Fruit fly (Drosophila melanogaster): ENCODE measurements around the gene CG3698.
A peak's percentile ranks its signal among the peaks of the same experiment; 100 is the strongest.

Gene CG3698

dm6 chr3L:20769350-20769749 lies 28.8 kb downstream of the CG3698 start, which contains the start of the genes CG4074 and CG4186:
Gene CG4074, minus strand, starts transcription at chr3L:20769500.
Gene CG4186, plus strand, starts transcription at chr3L:20769586.
- TF ChIP-seq lola (GFP tag; optimal IDR thresholded peaks at IDR 0.05) = no peak
- peak; percentile 5 for TF ChIP-seq sage (GFP tag; optimal IDR thresholded peaks at IDR 0.05)

dm6 chr3L:20767227-20767626 lies 30.9 kb downstream of the CG3698 start:
- TF ChIP-seq Dfd (GFP tag; optimal IDR thresholded peaks at IDR 0.05) = no peak
- TF ChIP-seq h (GFP tag; optimal IDR thresholded peaks at IDR 0.05) = no peak
- TF ChIP-seq CG9705 (GFP tag; optimal IDR thresholded peaks at IDR 0.05) = no peak
- TF ChIP-seq Sp1 (GFP tag; optimal IDR thresholded peaks at IDR 0.05) = no peak
- no peak for TF ChIP-seq CrebA (GFP tag; optimal IDR thresholded peaks at IDR 0.05; ENCODE audit: borderline replicate concordance)
- TF ChIP-seq Hnf4 (GFP tag; optimal IDR thresholded peaks at IDR 0.05) = no peak
- no peak for TF ChIP-seq dl (GFP tag; optimal IDR thresholded peaks at IDR 0.05; ENCODE audit: insufficient read depth in 1 of 2, partially characterized antibody in 2 of 2)
- no peak for TF ChIP-seq Myc (optimal IDR thresholded peaks at IDR 0.05)
- no peak for TF ChIP-seq N (GFP tag; optimal IDR thresholded peaks at IDR 0.05)
- no peak for TF ChIP-seq tai (GFP tag; optimal IDR thresholded peaks at IDR 0.05)
- TF ChIP-seq Abd-B (GFP tag; optimal IDR thresholded peaks at IDR 0.05) = no peak
- no peak for TF ChIP-seq dmrt93B (GFP tag; optimal IDR thresholded peaks at IDR 0.05)
- TF ChIP-seq jim (GFP tag; optimal IDR thresholded peaks at IDR 0.05) = no peak
- no peak for TF ChIP-seq rgr (GFP tag; optimal IDR thresholded peaks at IDR 0.05)
- TF ChIP-seq ey (GFP tag; optimal IDR thresholded peaks at IDR 0.05) = no peak
- no peak for TF ChIP-seq Hr83 (GFP tag; optimal IDR thresholded peaks at IDR 0.05; ENCODE audit: poor library complexity, severe bottlenecking)
- no peak for TF ChIP-seq fru (GFP tag; optimal IDR thresholded peaks at IDR 0.05)
- no peak for TF ChIP-seq usp (GFP tag; optimal IDR thresholded peaks at IDR 0.05)
- no peak for TF ChIP-seq br (GFP tag; optimal IDR thresholded peaks at IDR 0.05)

- no peak for TF ChIP-seq OdsH (GFP tag; optimal IDR thresholded peaks at IDR 0.05)
- TF ChIP-seq Sp1 (GFP tag; optimal IDR thresholded peaks at IDR 0.05) = no peak
- no peak for TF ChIP-seq br (GFP tag; optimal IDR thresholded peaks at IDR 0.05)
- no peak for TF ChIP-seq rgr (GFP tag; optimal IDR thresholded peaks at IDR 0.05)
- TF ChIP-seq Abd-B (GFP tag; optimal IDR thresholded peaks at IDR 0.05) = no peak
- TF ChIP-seq CG32264 (GFP tag; optimal IDR thresholded peaks at IDR 0.05) = no peak
- no peak for TF ChIP-seq jim (GFP tag; optimal IDR thresholded peaks at IDR 0.05)
- TF ChIP-seq sage (GFP tag; optimal IDR thresholded peaks at IDR 0.05) = no peak
- TF ChIP-seq brk (GFP tag; optimal IDR thresholded peaks at IDR 0.05) = no peak
- TF ChIP-seq Hr78 (GFP tag; optimal IDR thresholded peaks at IDR 0.05) = no peak
- TF ChIP-seq Vsx2 (GFP tag; optimal IDR thresholded peaks at IDR 0.05; ENCODE audit: partially characterized antibody) = no peak
- no peak for TF ChIP-seq GATAd (GFP tag; optimal IDR thresholded peaks at IDR 0.05)
- TF ChIP-seq CG9705 (GFP tag; optimal IDR thresholded peaks at IDR 0.05) = no peak
- TF ChIP-seq dsf (GFP tag; optimal IDR thresholded peaks at IDR 0.05; ENCODE audit: borderline replicate concordance) = no peak
Measured at dm6 chr3L:20761482-20761881, 36.7 kb downstream of the CG3698 start.

- no peak for TF ChIP-seq brk (GFP tag; optimal IDR thresholded peaks at IDR 0.05)
- no peak for TF ChIP-seq CrebA (GFP tag; optimal IDR thresholded peaks at IDR 0.05; ENCODE audit: borderline replicate concordance)
- no peak for TF ChIP-seq OdsH (GFP tag; optimal IDR thresholded peaks at IDR 0.05)
- no peak for TF ChIP-seq dmrt93B (GFP tag; optimal IDR thresholded peaks at IDR 0.05)
Measured at dm6 chr3L:20758583-20758982, 39.6 kb downstream of the CG3698 start, which contains the start of gene CG43251. Gene CG43251, plus strand, starts transcription at chr3L:20758883.

- TF ChIP-seq Rel (GFP tag; optimal IDR thresholded peaks at IDR 0.05) (no peak), Rel (tag; optimal IDR thresholded peaks at IDR 0.05) (no peak), rgr (GFP tag; optimal IDR thresholded peaks at IDR 0.05) (no peak), h (GFP tag; optimal IDR thresholded peaks at IDR 0.05) (no peak), sv (GFP tag; optimal IDR thresholded peaks at IDR 0.05) (no peak), HLH106 (tag; optimal IDR thresholded peaks at IDR 0.05) (no peak), Mio (GFP tag; optimal IDR thresholded peaks at IDR 0.05) (no peak), jim (GFP tag; optimal IDR thresholded peaks at IDR 0.05) (no peak), Vsx2 (GFP tag; optimal IDR thresholded peaks at IDR 0.05; ENCODE audit: partially characterized antibody) (no peak), tai (GFP tag; optimal IDR thresholded peaks at IDR 0.05) (no peak), sage (GFP tag; optimal IDR thresholded peaks at IDR 0.05) (no peak), pan (optimal IDR thresholded peaks at IDR 0.05) (no peak), Hr78 (GFP tag; optimal IDR thresholded peaks at IDR 0.05) (no peak)
Measured at dm6 chr3L:20755585-20755984, 42.6 kb downstream of the CG3698 start, which contains the start of gene CG33912. Gene CG33912, minus strand, starts transcription at chr3L:20755685.
